Fruit fly (Drosophila melanogaster) whole organism, embryonic: ENCODE results near the gene Snapin.
A peak's percentile ranks its signal among the peaks of the same experiment; 100 is the strongest.

Experiments
- Ada2b ChIP-seq: fragments of 200-800 bp; sonication (Bioruptor generic); IDR thresholded peaks from 2 replicates; pipeline ENCODE4 v1.3.6; 2022; ENCODE audit warnings: missing biosample characterization, missing genetic modification characterization
- Aef1 ChIP-seq: fragments of 200-800 bp; sonication (Bioruptor generic); IDR thresholded peaks from 3 replicates; pipeline ENCODE4 v1.3.6; 2022; ENCODE audit warnings: missing biosample characterization, missing genetic modification characterization
- B-H2 ChIP-seq: fragments of 200-800 bp; sonication (Bioruptor generic); optimal IDR thresholded peaks from 2 replicates; lab custom pipeline; 2018; ENCODE audit warnings: missing biosample characterization, mild to moderate bottlenecking, missing genetic modification characterization
- CG11504 ChIP-seq: fragments of 200-800 bp; sonication (Bioruptor generic); optimal IDR thresholded peaks from 3 replicates; lab custom pipeline; 2019; ENCODE audit warnings: missing biosample characterization, mild to moderate bottlenecking, missing genetic modification characterization, moderate library complexity
- CG11560 ChIP-seq: fragments of 200-800 bp; sonication (Bioruptor generic); IDR thresholded peaks from 3 replicates; pipeline ENCODE4 v1.3.6; 2022; ENCODE audit warnings: missing biosample characterization, missing genetic modification characterization
- CG12659 ChIP-seq: fragments of 200-800 bp; sonication (Bioruptor generic); optimal IDR thresholded peaks from 3 replicates; lab custom pipeline; 2017; ENCODE audit warnings: mild to moderate bottlenecking, missing biosample characterization, missing genetic modification reagents, missing genetic modification characterization
- CG14014 ChIP-seq: fragments of 200-800 bp; sonication (Bioruptor generic); IDR thresholded peaks from 2 replicates; pipeline ENCODE4 v1.3.6; 2022; ENCODE audit warnings: missing biosample characterization, missing genetic modification characterization
- CG14710 ChIP-seq: fragments of 200-800 bp; sonication (Bioruptor generic); optimal IDR thresholded peaks from 3 replicates; lab custom pipeline; 2019; ENCODE audit warnings: missing biosample characterization, mild to moderate bottlenecking, missing genetic modification characterization, moderate library complexity
- CG16813 ChIP-seq: fragments of 200-800 bp; sonication (Bioruptor generic); IDR thresholded peaks from 3 replicates; pipeline ENCODE4 v1.3.6; 2022; ENCODE audit warnings: missing biosample characterization, missing genetic modification characterization; ENCODE audit not compliant: partially characterized antibody
- CG17359 ChIP-seq: fragments of 200-800 bp; sonication (Bioruptor generic); optimal IDR thresholded peaks from 3 replicates; lab custom pipeline; 2018; ENCODE audit warnings: missing biosample characterization, mild to moderate bottlenecking, missing genetic modification characterization, moderate library complexity
- CG17385 ChIP-seq: fragments of 200-800 bp; sonication (Bioruptor generic); optimal IDR thresholded peaks from 3 replicates; lab custom pipeline; 2018; ENCODE audit warnings: missing biosample characterization, mild to moderate bottlenecking, missing genetic modification characterization
- CG1832 ChIP-seq: fragments of 200-800 bp; sonication (Bioruptor generic); optimal IDR thresholded peaks from 2 replicates; lab custom pipeline; 2017; ENCODE audit warnings: missing biosample characterization, mild to moderate bottlenecking, missing genetic modification characterization, inconsistent platforms
- CG2120 ChIP-seq: fragments of 200-800 bp; sonication (Bioruptor generic); optimal IDR thresholded peaks from 3 replicates; lab custom pipeline; 2016; ENCODE audit warnings: missing biosample characterization, missing genetic modification characterization
- CG31224 ChIP-seq: fragments of 200-800 bp; sonication (Bioruptor generic); IDR thresholded peaks from 2 replicates; pipeline ENCODE4 v1.3.6; 2022; ENCODE audit warnings: missing biosample characterization, missing genetic modification characterization
- CG31441 ChIP-seq: fragments of 200-800 bp; sonication (Bioruptor generic); IDR thresholded peaks from 2 replicates; pipeline ENCODE4 v1.3.6; 2022; ENCODE audit warnings: missing biosample characterization, missing genetic modification characterization
- CG32532 ChIP-seq: fragments of 200-800 bp; sonication (Bioruptor generic); IDR thresholded peaks from 2 replicates; pipeline ENCODE4 v1.3.6; 2022; ENCODE audit warnings: missing biosample characterization, missing genetic modification characterization
- CG34376 ChIP-seq: fragments of 200-800 bp; sonication (Bioruptor generic); optimal IDR thresholded peaks from 2 replicates; lab custom pipeline; 2018; ENCODE audit warnings: missing biosample characterization, mild to moderate bottlenecking, missing genetic modification characterization
- CG4617 ChIP-seq: fragments of 200-800 bp; sonication (Bioruptor generic); optimal IDR thresholded peaks from 3 replicates; lab custom pipeline; 2016; ENCODE audit warnings: missing biosample characterization, missing genetic modification characterization, borderline replicate concordance
- CG5180 ChIP-seq: fragments of 200-800 bp; sonication (Bioruptor generic); optimal IDR thresholded peaks from 3 replicates; lab custom pipeline; 2017; ENCODE audit warnings: missing biosample characterization, missing genetic modification characterization, mild to moderate bottlenecking, moderate library complexity, missing genetic modification reagents
- CG7963 ChIP-seq: fragments of 200-800 bp; sonication (Bioruptor generic); IDR thresholded peaks from 3 replicates; pipeline ENCODE4 v1.3.6; 2022; ENCODE audit warnings: missing biosample characterization, missing genetic modification characterization; ENCODE audit not compliant: partially characterized antibody
- CG9876 ChIP-seq: fragments of 200-800 bp; sonication (Bioruptor generic); optimal IDR thresholded peaks from 2 replicates; lab custom pipeline; 2016; ENCODE audit warnings: missing biosample characterization, missing genetic modification characterization
- Dbx ChIP-seq: fragments of 200-800 bp; sonication (Bioruptor generic); IDR thresholded peaks from 3 replicates; pipeline ENCODE4 v1.3.6; 2022; ENCODE audit warnings: missing biosample characterization, missing genetic modification characterization
- Dip3 ChIP-seq: fragments of 200-800 bp; sonication (Bioruptor generic); optimal IDR thresholded peaks from 3 replicates; lab custom pipeline; 2016; ENCODE audit warnings: missing biosample characterization, missing genetic modification characterization
- Fer1 ChIP-seq: fragments of 200-800 bp; sonication (Bioruptor generic); optimal IDR thresholded peaks from 2 replicates; lab custom pipeline; 2017; ENCODE audit warnings: missing biosample characterization, mild to moderate bottlenecking, missing genetic modification characterization
- Fer3 ChIP-seq: fragments of 200-800 bp; sonication (Bioruptor generic); optimal IDR thresholded peaks from 2 replicates; lab custom pipeline; 2018; ENCODE audit warnings: missing biosample characterization, mild to moderate bottlenecking, missing genetic modification characterization, moderate library complexity
- H2.0 ChIP-seq: fragments of 200-800 bp; sonication (Bioruptor generic); IDR thresholded peaks from 2 replicates; pipeline ENCODE4 v1.3.6; 2022; ENCODE audit warnings: missing biosample characterization, missing genetic modification characterization
- Lhr ChIP-seq: fragments of 200-800 bp; sonication (Bioruptor generic); optimal IDR thresholded peaks from 3 replicates; lab custom pipeline; 2017; ENCODE audit warnings: mild to moderate bottlenecking, missing biosample characterization, missing genetic modification reagents, missing genetic modification characterization
- MTF-1 ChIP-seq: fragments of 200-800 bp; sonication (Bioruptor generic); optimal IDR thresholded peaks from 2 replicates; lab custom pipeline; 2018; ENCODE audit warnings: missing biosample characterization, mild to moderate bottlenecking, missing genetic modification characterization, borderline replicate concordance
- PHDP ChIP-seq: fragments of 200-800 bp; sonication (Bioruptor generic); optimal IDR thresholded peaks from 3 replicates; lab custom pipeline; 2018; ENCODE audit warnings: missing biosample characterization, mild to moderate bottlenecking, missing genetic modification characterization, moderate library complexity
- Sox100B ChIP-seq: fragments of 200-800 bp; sonication (Bioruptor generic); optimal IDR thresholded peaks from 3 replicates; lab custom pipeline; 2018; ENCODE audit warnings: missing biosample characterization, mild to moderate bottlenecking, missing genetic modification characterization
- Sox102F ChIP-seq: fragments of 200-800 bp; sonication (Bioruptor generic); optimal IDR thresholded peaks from 2 replicates; lab custom pipeline; 2018; ENCODE audit warnings: missing biosample characterization, mild to moderate bottlenecking, missing genetic modification characterization, moderate library complexity
- amos ChIP-seq: fragments of 200-800 bp; sonication (Bioruptor generic); IDR thresholded peaks from 2 replicates; pipeline ENCODE4 v1.3.6; 2022; ENCODE audit warnings: missing biosample characterization, missing genetic modification characterization; ENCODE audit not compliant: partially characterized antibody
- ash1 ChIP-seq: fragments of 200-800 bp; sonication (Bioruptor generic); optimal IDR thresholded peaks from 2 replicates; lab custom pipeline; 2018; ENCODE audit warnings: missing biosample characterization, mild to moderate bottlenecking, missing genetic modification characterization
- bowl ChIP-seq: fragments of 200-800 bp; sonication (Bioruptor generic); IDR thresholded peaks from 2 replicates; pipeline ENCODE4 v1.3.6; 2022; ENCODE audit warnings: missing biosample characterization, missing genetic modification characterization
- chinmo ChIP-seq: fragments of 200-800 bp; sonication (Bioruptor generic); IDR thresholded peaks from 4 replicates; pipeline ENCODE4 v1.3.6; 2022; ENCODE audit warnings: missing biosample characterization, missing genetic modification characterization; ENCODE audit not compliant: partially characterized antibody
- en ChIP-seq: fragments of 200-800 bp; sonication (Bioruptor generic); optimal IDR thresholded peaks from 2 replicates; lab custom pipeline; 2016; ENCODE audit warnings: missing biosample characterization, missing genetic modification characterization
- hkb ChIP-seq, 2 experiments: fragments of 200-800 bp in 1 of 2; fragments of >200 bp in 1 of 2; sonication (Bioruptor generic) in 1 of 2; IDR thresholded peaks in 1 of 2; optimal IDR thresholded peaks in 1 of 2; 2 replicates each; pipeline versions ENCODE4 v1.3.6 to Lab custom; 2017 to 2022; ENCODE audit warnings: missing biosample characterization in 1 of 2, missing genetic modification characterization in 1 of 2
- hth ChIP-seq: fragments of >200 bp; optimal IDR thresholded peaks from 2 replicates; lab custom pipeline; 2017; ENCODE audit warnings: inconsistent platforms
- lab ChIP-seq: fragments of 200-800 bp; sonication (Bioruptor generic); optimal IDR thresholded peaks from 3 replicates; lab custom pipeline; 2017; ENCODE audit warnings: missing biosample characterization, missing genetic modification characterization, mild to moderate bottlenecking, moderate library complexity, missing genetic modification reagents
- lmd ChIP-seq: fragments of 200-800 bp; sonication (Bioruptor generic); IDR thresholded peaks from 2 replicates; pipeline ENCODE4 v1.3.6; 2022; ENCODE audit warnings: missing biosample characterization, missing genetic modification characterization
- pho ChIP-seq: fragments of 200-800 bp; sonication (Bioruptor generic); optimal IDR thresholded peaks from 2 replicates; lab custom pipeline; 2016; ENCODE audit warnings: missing biosample characterization, missing genetic modification characterization
- prd ChIP-seq, 3 experiments: fragments of >200 bp in 2 of 3; fragments of 200-800 bp in 1 of 3; sonication (Bioruptor generic) in 1 of 3; optimal IDR thresholded peaks in 2 of 3; IDR thresholded peaks in 1 of 3; 2 replicates in 2 of 3; 3 replicates in 1 of 3; pipeline versions ENCODE4 v1.3.6 to Lab custom; 2017 to 2022; ENCODE audit warnings: missing biosample characterization in 1 of 3, missing genetic modification characterization in 1 of 3
- repo ChIP-seq: fragments of 200-800 bp; sonication (Bioruptor generic); optimal IDR thresholded peaks from 2 replicates; lab custom pipeline; 2016; ENCODE audit warnings: missing biosample characterization, missing genetic modification characterization
- row ChIP-seq: fragments of 200-800 bp; sonication (Bioruptor generic); IDR thresholded peaks from 3 replicates; pipeline ENCODE4 v1.3.6; 2022; ENCODE audit warnings: missing biosample characterization, missing genetic modification characterization
- salm ChIP-seq: fragments of 200-800 bp; sonication (Bioruptor generic); optimal IDR thresholded peaks from 2 replicates; lab custom pipeline; 2018; ENCODE audit warnings: missing biosample characterization, mild to moderate bottlenecking, missing genetic modification characterization
- scrt ChIP-seq: fragments of 200-800 bp; sonication (Bioruptor generic); optimal IDR thresholded peaks from 2 replicates; lab custom pipeline; 2018; ENCODE audit warnings: missing biosample characterization, mild to moderate bottlenecking, missing genetic modification characterization, moderate library complexity
- sima ChIP-seq: fragments of 200-800 bp; sonication (Bioruptor generic); optimal IDR thresholded peaks from 2 replicates; lab custom pipeline; 2016; ENCODE audit warnings: missing biosample characterization, missing genetic modification characterization
- sob ChIP-seq: fragments of 200-800 bp; sonication (Bioruptor generic); IDR thresholded peaks from 2 replicates; pipeline ENCODE4 v1.3.6; 2022; ENCODE audit warnings: missing biosample characterization, missing genetic modification characterization
- tgo ChIP-seq: fragments of 200-800 bp; sonication (Bioruptor generic); IDR thresholded peaks from 3 replicates; pipeline ENCODE4 v1.3.6; 2022; ENCODE audit warnings: missing biosample characterization, missing genetic modification characterization

Snapin gene

DNA sequence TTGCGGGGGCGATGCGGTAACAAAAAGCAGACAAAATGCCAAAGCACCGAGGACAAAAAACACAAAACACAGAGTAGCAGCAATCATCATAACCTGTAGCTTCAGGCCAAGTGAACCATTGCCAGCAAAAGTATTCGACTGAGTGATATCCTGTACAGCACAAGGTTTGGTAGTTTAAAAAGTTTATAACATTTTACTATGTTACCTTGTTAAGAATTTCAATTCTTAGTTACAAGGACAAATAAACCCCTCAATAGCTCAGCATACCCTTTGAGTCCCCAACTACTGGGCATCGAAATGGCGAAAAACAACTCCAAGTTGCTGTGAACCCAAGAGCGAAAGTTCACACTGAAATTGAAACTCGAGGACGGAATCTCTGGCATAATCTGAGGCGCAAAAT lies 36.4 kb downstream of the Snapin start (continued):
- TF ChIP-seq CG12659 (GFP tag; lab: Kevin White, UChicago): peak; percentile 14
- peak; percentile 52; the same call in 1 of the 2 replicates for TF ChIP-seq sob
- TF ChIP-seq hth (lab: Kevin White, UChicago): no peak
- TF ChIP-seq lab: peak; percentile 60
- no peak for TF ChIP-seq H2.0
- TF ChIP-seq Lhr (GFP tag; lab: Kevin White, UChicago): no peak
- TF ChIP-seq Aef1 (GFP tag; lab: Robert Waterston, UW): 0 out of 3 replicates have a peak, but pooled peaks have one; percentile 12
- TF ChIP-seq CG14710: no peak
- TF ChIP-seq CG11560 (tag; lab: Robert Waterston, UW): 0 out of 3 replicates have a peak, but pooled peaks have one; percentile 28
- TF ChIP-seq CG17385 (GFP tag; lab: Kevin White, UChicago): no peak
- TF ChIP-seq CG5180: no peak
- no peak for TF ChIP-seq CG16813 (GFP tag; lab: Robert Waterston, UW)
- peak; percentile 17 for TF ChIP-seq Fer1
- TF ChIP-seq en (GFP tag; lab: Kevin White, UChicago): no peak
- 0 out of 2 replicates have a peak, but pooled peaks have one; percentile 10 for TF ChIP-seq CG31224
- TF ChIP-seq hkb (optimal IDR thresholded peaks at IDR 0.05; lab: Kevin White, UChicago): no peak
- 0 out of 2 replicates have a peak, but pooled peaks have one; percentile 20 for TF ChIP-seq hkb (GFP tag; IDR thresholded peaks at IDR 0.05; lab: Robert Waterston, UW)
- peak; percentile 25; the same call in 1 of the 2 replicates for TF ChIP-seq lmd
- 0 out of 2 replicates have a peak, but pooled peaks have one; percentile 28 for TF ChIP-seq CG14014 (GFP tag; lab: Robert Waterston, UW)
- TF ChIP-seq CG32532 (GFP tag; lab: Robert Waterston, UW): peak; percentile 56
- TF ChIP-seq ash1 (GFP tag; lab: Kevin White, UChicago): no peak
- TF ChIP-seq Sox102F (GFP tag; lab: Kevin White, UChicago): peak; percentile 19
- TF ChIP-seq scrt (GFP tag; lab: Kevin White, UChicago): peak; percentile 83
- TF ChIP-seq CG2120: peak; percentile 71
- no peak for TF ChIP-seq bowl (GFP tag; lab: Robert Waterston, UW)
- TF ChIP-seq Dbx (GFP tag; lab: Robert Waterston, UW): 0 out of 3 replicates have a peak, but pooled peaks have one; percentile 31
- peak; percentile 66 for TF ChIP-seq row (GFP tag; lab: Robert Waterston, UW)
- TF ChIP-seq CG9876: no peak
- no peak for TF ChIP-seq chinmo (GFP tag; lab: Robert Waterston, UW)
- no peak for TF ChIP-seq sima (GFP tag; lab: Kevin White, UChicago)
- no peak for TF ChIP-seq Ada2b
- TF ChIP-seq B-H2 (GFP tag; lab: Kevin White, UChicago): no peak
- peak; percentile 36; the same call in 1 of the 3 replicates for TF ChIP-seq tgo
- no peak for TF ChIP-seq CG4617
- no peak for TF ChIP-seq MTF-1 (GFP tag; lab: Kevin White, UChicago)
- no peak for TF ChIP-seq CG1832
- TF ChIP-seq Dip3: peak; percentile 1
- no peak for TF ChIP-seq Sox100B
- no peak for TF ChIP-seq CG31441 (GFP tag; lab: Robert Waterston, UW)
- TF ChIP-seq repo (GFP tag; lab: Kevin White, UChicago): no peak
- TF ChIP-seq salm (tag; lab: Kevin White, UChicago): no peak
- TF ChIP-seq CG34376 (GFP tag; lab: Kevin White, UChicago): no peak
- TF ChIP-seq CG17359 (tag; lab: Kevin White, UChicago): peak; percentile 30
- no peak for TF ChIP-seq CG7963
- peak; percentile 48 for TF ChIP-seq CG11504 (tag; lab: Kevin White, UChicago)
- TF ChIP-seq amos (GFP tag; lab: Robert Waterston, UW): no peak
- peak; percentile 13 for TF ChIP-seq pho (GFP tag; lab: Kevin White, UChicago)
- no peak for TF ChIP-seq prd (optimal IDR thresholded peaks at IDR 0.05; lab: Kevin White, UChicago)
- TF ChIP-seq prd (GFP tag; IDR thresholded peaks at IDR 0.05; lab: Robert Waterston, UW): peak; percentile 40; the same call in 1 of the 3 replicates
- TF ChIP-seq Fer3: peak; percentile 36
- peak; percentile 17 for TF ChIP-seq PHDP (tag; lab: Kevin White, UChicago)
